Worm (Caenorhabditis elegans): ENCODE results near the gene T16H12.13.
A peak's percentile ranks its signal among the peaks of the same experiment; 100 is the strongest.

Gene T16H12.13

DNA sequence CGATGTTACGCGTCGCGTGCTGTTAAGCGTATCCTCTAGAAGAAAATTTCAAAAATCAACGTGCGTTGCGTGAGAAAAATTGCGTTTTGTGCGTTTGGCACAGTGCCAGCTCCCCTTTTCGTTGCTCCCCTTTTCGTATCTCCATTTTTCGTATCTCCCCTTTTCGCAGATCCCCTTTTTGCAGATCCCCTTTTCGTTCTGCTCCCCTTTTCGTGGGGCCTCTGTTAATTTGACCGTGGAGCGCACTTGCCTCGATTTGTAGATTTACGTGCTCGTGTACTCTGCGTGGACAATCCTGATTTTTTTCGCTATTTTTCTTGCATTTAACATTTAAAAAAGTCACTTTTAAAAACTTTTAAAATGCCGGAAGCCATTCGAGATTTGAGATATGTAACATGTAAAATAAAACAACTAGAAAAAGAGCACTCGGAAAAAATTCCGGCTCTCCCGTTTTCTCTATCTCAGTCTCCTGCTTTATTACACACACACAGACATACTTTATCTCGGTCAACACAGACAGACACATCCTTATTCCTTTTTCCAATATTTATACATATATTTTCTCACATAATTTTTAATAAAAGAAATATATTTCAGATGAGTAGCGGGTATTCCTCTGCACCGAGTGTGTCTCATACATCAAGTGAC, 38.5 kb downstream of the T16H12.13 start, which contains the start of gene ttll-4:
Gene ttll-4 (plus strand): TSS at position 598 of the 648 bp plus-strand sequence.
- no peak for TF ChIP-seq lin-39 (tag; optimal IDR thresholded peaks at IDR 0.05)
- no peak for TF ChIP-seq pqm-1 (tag; optimal IDR thresholded peaks at IDR 0.05)
- no peak for TF ChIP-seq jun-1 (tag; optimal IDR thresholded peaks at IDR 0.05)
- no peak for TF ChIP-seq F26F4.8 (GFP tag; conservative IDR thresholded peaks at IDR 0.05)
- peak; percentile 37; the same call in 1 of the 2 replicates for TF ChIP-seq egl-43 (GFP tag; IDR thresholded peaks at IDR 0.05)
- peak; percentile 40; the same call in 1 of the 2 replicates for TF ChIP-seq dmd-6 (GFP tag; IDR thresholded peaks at IDR 0.05)
- TF ChIP-seq php-3 (GFP tag; IDR thresholded peaks at IDR 0.05), result no peak
- TF ChIP-seq skn-1 (tag; optimal IDR thresholded peaks at IDR 0.05), result no peak
- no peak for TF ChIP-seq zip-11 (GFP tag; IDR thresholded peaks at IDR 0.05)
- TF ChIP-seq saeg-2 (GFP tag; IDR thresholded peaks at IDR 0.05), result no peak
- peak; percentile 16 for TF ChIP-seq hlh-11 (tag; optimal IDR thresholded peaks at IDR 0.05)
- TF ChIP-seq nhr-6 (tag; optimal IDR thresholded peaks at IDR 0.05), result no peak
- no peak for TF ChIP-seq unc-39 (tag; optimal IDR thresholded peaks at IDR 0.05)
- no peak for TF ChIP-seq nhr-25 (tag; optimal IDR thresholded peaks at IDR 0.05; ENCODE audit: borderline replicate concordance, insufficient read depth)
- no peak for TF ChIP-seq egl-27 (tag; optimal IDR thresholded peaks at IDR 0.05)
- TF ChIP-seq zag-1 (tag; optimal IDR thresholded peaks at IDR 0.05), result no peak
- TF ChIP-seq lir-3 (tag; optimal IDR thresholded peaks at IDR 0.05), result no peak
- peak; percentile 65 for TF ChIP-seq rbr-2 (tag; optimal IDR thresholded peaks at IDR 0.05)
- TF ChIP-seq mes-2 (tag; optimal IDR thresholded peaks at IDR 0.05; ENCODE audit: poor library complexity, severe bottlenecking), result peak; percentile 94
- no peak for TF ChIP-seq duxl-1 (tag; optimal IDR thresholded peaks at IDR 0.05; ENCODE audit: poor library complexity)
- TF ChIP-seq dmd-9 (GFP tag; IDR thresholded peaks at IDR 0.05), result peak; percentile 72
- TF ChIP-seq dpl-1 (GFP tag; optimal IDR thresholded peaks at IDR 0.05), result peak; percentile 20
- no peak for TF ChIP-seq spr-1 (tag; optimal IDR thresholded peaks at IDR 0.05)
- no peak for TF ChIP-seq ceh-62 (tag; optimal IDR thresholded peaks at IDR 0.05)
- peak; percentile 22 for TF ChIP-seq lin-13 (GFP tag; optimal IDR thresholded peaks at IDR 0.05)
- no peak for TF ChIP-seq F37D6.2 (tag; optimal IDR thresholded peaks at IDR 0.05)
- no peak; the same call in 1 of the 2 replicates for TF ChIP-seq T26A8.4 (GFP tag; IDR thresholded peaks at IDR 0.05)
- TF ChIP-seq lin-15B (tag; optimal IDR thresholded peaks at IDR 0.05), result no peak
- no peak for TF ChIP-seq nhr-76 (tag; optimal IDR thresholded peaks at IDR 0.05)
- no peak for TF ChIP-seq sdz-12 (GFP tag; optimal IDR thresholded peaks at IDR 0.05)
- no peak for TF ChIP-seq ztf-11 (tag; optimal IDR thresholded peaks at IDR 0.05)
- TF ChIP-seq mep-1 (tag; optimal IDR thresholded peaks at IDR 0.05), result peak; percentile 39
- TF ChIP-seq Y75B8A.6 (GFP tag; IDR thresholded peaks at IDR 0.05), result no peak
- no peak for TF ChIP-seq fkh-10 (GFP tag; optimal IDR thresholded peaks at IDR 0.05)
- TF ChIP-seq nhr-28 (tag; optimal IDR thresholded peaks at IDR 0.05), result no peak
- peak; percentile 24 for TF ChIP-seq T20F7.1 (GFP tag; optimal IDR thresholded peaks at IDR 0.05)
- TF ChIP-seq hif-1 (tag; optimal IDR thresholded peaks at IDR 0.05), result peak in 1 of 2 experiments; percentile 20
- TF ChIP-seq ztf-7 (tag; optimal IDR thresholded peaks at IDR 0.05), result no peak
- TF ChIP-seq nhr-41 (GFP tag; IDR thresholded peaks at IDR 0.05), result no peak
- TF ChIP-seq ceh-82 (tag; optimal IDR thresholded peaks at IDR 0.05), result no peak
- no peak for TF ChIP-seq snpc-1.2 (GFP tag; IDR thresholded peaks at IDR 0.05)
- TF ChIP-seq ama-1 (optimal IDR thresholded peaks at IDR 0.05), result no peak
- no peak for TF ChIP-seq zfp-3 (GFP tag; conservative IDR thresholded peaks at IDR 0.05)
- TF ChIP-seq Y48G9A.11 (GFP tag; IDR thresholded peaks at IDR 0.05), result peak; percentile 64
- no peak for TF ChIP-seq aly-2 (tag; optimal IDR thresholded peaks at IDR 0.05)
- no peak for TF ChIP-seq dve-1 (tag; optimal IDR thresholded peaks at IDR 0.05; ENCODE audit: insufficient read depth)
- peak; percentile 95 for TF ChIP-seq lin-38 (GFP tag; IDR thresholded peaks at IDR 0.05)
- no peak for TF ChIP-seq nhr-48 (tag; optimal IDR thresholded peaks at IDR 0.05)
- TF ChIP-seq nhr-237 (tag; optimal IDR thresholded peaks at IDR 0.05), result no peak
- TF ChIP-seq unc-130 (GFP tag; optimal IDR thresholded peaks at IDR 0.05), result peak; percentile 57
- no peak for TF ChIP-seq aha-1 (tag)
- no peak for TF ChIP-seq daf-8 (GFP tag; IDR thresholded peaks at IDR 0.05)
